Worm (Caenorhabditis elegans): ENCODE measurements around the gene msp-49.

- TF ChIP-seq ceh-2 (tag; optimal IDR thresholded peaks at IDR 0.05) = no peak
- no peak for TF ChIP-seq nhr-11 (tag; optimal IDR thresholded peaks at IDR 0.05)
- no peak for TF ChIP-seq ama-1 (optimal IDR thresholded peaks at IDR 0.05)
- no peak for TF ChIP-seq pros-1 (tag; optimal IDR thresholded peaks at IDR 0.05)
- TF ChIP-seq ceh-18 (tag; optimal IDR thresholded peaks at IDR 0.05) = no peak
- TF ChIP-seq F13H6.1 (tag; optimal IDR thresholded peaks at IDR 0.05) = no peak
- TF ChIP-seq Y22D7AL.16 (tag; optimal IDR thresholded peaks at IDR 0.05) = no peak
- no peak for TF ChIP-seq unc-3 (GFP tag; conservative IDR thresholded peaks at IDR 0.05)
- no peak for TF ChIP-seq unc-3 (tag; optimal IDR thresholded peaks at IDR 0.05)
- no peak for TF ChIP-seq tbx-2 (tag; optimal IDR thresholded peaks at IDR 0.05)
- TF ChIP-seq pat-9 (tag; optimal IDR thresholded peaks at IDR 0.05) = no peak
- TF ChIP-seq mec-3 (tag; optimal IDR thresholded peaks at IDR 0.05; ENCODE audit: borderline replicate concordance) = no peak
These were observed 15.0 kb downstream of the msp-49 start for ce11 chrII:5209122-5209521.

Measured in whole organism, late embryonic.